Fruit fly (Drosophila melanogaster): ENCODE measurements around the gene MED20.

The MED20 gene

DNA sequence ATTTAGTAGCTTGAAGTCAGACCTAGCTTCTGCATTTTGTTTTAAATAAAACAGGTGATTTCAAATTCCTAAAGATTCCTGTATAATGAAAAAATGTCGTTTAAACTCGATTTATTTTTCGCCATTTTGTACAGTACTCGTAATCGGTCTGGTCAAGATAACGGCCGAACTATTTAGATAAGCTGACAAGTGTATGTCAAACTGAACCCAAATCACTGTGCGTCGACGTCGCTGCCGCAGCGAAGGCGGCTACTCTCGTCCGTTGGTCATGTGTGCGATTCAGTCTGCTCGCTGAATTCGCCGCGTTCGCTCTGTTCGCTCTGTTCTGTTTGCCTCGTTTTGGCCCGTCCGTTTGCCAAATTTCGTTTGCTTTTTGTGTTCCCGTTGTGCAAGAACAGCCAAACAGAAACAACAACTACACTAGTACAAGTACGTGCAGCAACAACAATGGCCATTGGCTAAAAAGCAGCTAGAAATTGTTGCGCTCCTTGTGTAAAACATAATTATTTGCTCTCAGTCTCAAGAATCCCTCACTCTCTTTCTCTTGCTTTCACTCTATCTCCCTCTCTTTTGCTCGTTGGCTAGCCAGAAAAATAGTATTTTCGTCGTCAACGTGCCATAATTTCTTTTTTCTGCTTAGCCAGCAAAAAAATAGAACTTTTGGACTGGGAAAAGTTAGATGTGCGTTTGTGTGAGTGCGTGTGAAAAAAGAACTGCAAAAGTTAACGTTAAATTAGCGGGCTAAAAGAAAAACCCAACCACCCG lies 15.6 kb upstream of the MED20 start (continued):
- TF ChIP-seq CG13287 (GFP tag; IDR thresholded peaks at IDR 0.05; ENCODE audit: partially characterized antibody) (peak; percentile 45), Hand (GFP tag; optimal IDR thresholded peaks at IDR 0.05) (peak; percentile 41), CG11504 (tag; optimal IDR thresholded peaks at IDR 0.05) (peak; percentile 16), GATAe (GFP tag; conservative IDR thresholded peaks at IDR 0.05) (peak; percentile 78), psq (GFP tag; optimal IDR thresholded peaks at IDR 0.05) (no peak), fd3F (GFP tag; optimal IDR thresholded peaks at IDR 0.05) (no peak), HLH4C (GFP tag; IDR thresholded peaks at IDR 0.05; ENCODE audit: partially characterized antibody) (no peak), lilli (GFP tag; optimal IDR thresholded peaks at IDR 0.05) (peak; percentile 28), Atf6 (GFP tag; IDR thresholded peaks at IDR 0.05) (peak; percentile 49; the same call in 1 of the 2 replicates), kay (GFP tag; optimal IDR thresholded peaks at IDR 0.05) (no peak), Poxn (GFP tag; IDR thresholded peaks at IDR 0.05) (no peak), crp (GFP tag; optimal IDR thresholded peaks at IDR 0.05) (no peak), Bteb2 (GFP tag; optimal IDR thresholded peaks at IDR 0.05) (no peak), CG4820 (GFP tag; optimal IDR thresholded peaks at IDR 0.05) (no peak), CG8281 (tag; optimal IDR thresholded peaks at IDR 0.05) (no peak), B-H2 (GFP tag; optimal IDR thresholded peaks at IDR 0.05) (no peak), CG2120 (GFP tag; optimal IDR thresholded peaks at IDR 0.05) (peak; percentile 49), Camta (GFP tag; optimal IDR thresholded peaks at IDR 0.05) (no peak), CG13424 (tag; optimal IDR thresholded peaks at IDR 0.05) (no peak), HLH54F (GFP tag; optimal IDR thresholded peaks at IDR 0.05) (no peak), ara (GFP tag; IDR thresholded peaks at IDR 0.05) (no peak), CG1647 (GFP tag; optimal IDR thresholded peaks at IDR 0.05) (no peak), CG33213 (GFP tag; optimal IDR thresholded peaks at IDR 0.05) (no peak), chif (GFP tag; optimal IDR thresholded peaks at IDR 0.05) (no peak), Ets97D (GFP tag; optimal IDR thresholded peaks at IDR 0.05) (no peak), CG4730 (GFP tag; IDR thresholded peaks at IDR 0.05) (no peak), Ravus (GFP tag; IDR thresholded peaks at IDR 0.05) (no peak), CG9817 (tag; optimal IDR thresholded peaks at IDR 0.05) (no peak), CG7928 (GFP tag; optimal IDR thresholded peaks at IDR 0.05) (no peak), CG15073 (GFP tag; optimal IDR thresholded peaks at IDR 0.05) (no peak), NK7.1 (GFP tag; optimal IDR thresholded peaks at IDR 0.05) (no peak), CG9932 (GFP tag; IDR thresholded peaks at IDR 0.05) (peak; percentile 27; the same call in 1 of the 2 replicates), Rfx (GFP tag; IDR thresholded peaks at IDR 0.05) (no peak), CG8388 (GFP tag; optimal IDR thresholded peaks at IDR 0.05) (no peak), CG32532 (GFP tag; IDR thresholded peaks at IDR 0.05) (peak; percentile 39; the same call in 1 of the 2 replicates), CG7271 (tag; optimal IDR thresholded peaks at IDR 0.05) (no peak), mld (GFP tag; IDR thresholded peaks at IDR 0.05; ENCODE audit: partially characterized antibody) (no peak), CG30403 (GFP tag; optimal IDR thresholded peaks at IDR 0.05) (no peak), Ets65A (GFP tag) (no peak), en (GFP tag; optimal IDR thresholded peaks at IDR 0.05) (no peak), CG14050 (GFP tag; IDR thresholded peaks at IDR 0.05) (no peak), CG3995 (GFP tag; optimal IDR thresholded peaks at IDR 0.05) (no peak), br (optimal IDR thresholded peaks at IDR 0.05) (no peak), tll (GFP tag; optimal IDR thresholded peaks at IDR 0.05) (peak in 1 of 2 experiments; percentile 21), CG12071 (GFP tag; optimal IDR thresholded peaks at IDR 0.05) (no peak), repo (GFP tag; optimal IDR thresholded peaks at IDR 0.05) (no peak), zfh2 (GFP tag; optimal IDR thresholded peaks at IDR 0.05) (peak; percentile 6), Hr39 (optimal IDR thresholded peaks at IDR 0.05) (no peak), CG4617 (GFP tag; optimal IDR thresholded peaks at IDR 0.05; ENCODE audit: borderline replicate concordance) (no peak), Ada2b (GFP tag; IDR thresholded peaks at IDR 0.05) (no peak), da (GFP tag; optimal IDR thresholded peaks at IDR 0.05) (no peak)

All from whole organism, embryonic.